Worm (Caenorhabditis elegans): ENCODE results near the gene gnrr-5.

gnrr-5 gene

DNA sequence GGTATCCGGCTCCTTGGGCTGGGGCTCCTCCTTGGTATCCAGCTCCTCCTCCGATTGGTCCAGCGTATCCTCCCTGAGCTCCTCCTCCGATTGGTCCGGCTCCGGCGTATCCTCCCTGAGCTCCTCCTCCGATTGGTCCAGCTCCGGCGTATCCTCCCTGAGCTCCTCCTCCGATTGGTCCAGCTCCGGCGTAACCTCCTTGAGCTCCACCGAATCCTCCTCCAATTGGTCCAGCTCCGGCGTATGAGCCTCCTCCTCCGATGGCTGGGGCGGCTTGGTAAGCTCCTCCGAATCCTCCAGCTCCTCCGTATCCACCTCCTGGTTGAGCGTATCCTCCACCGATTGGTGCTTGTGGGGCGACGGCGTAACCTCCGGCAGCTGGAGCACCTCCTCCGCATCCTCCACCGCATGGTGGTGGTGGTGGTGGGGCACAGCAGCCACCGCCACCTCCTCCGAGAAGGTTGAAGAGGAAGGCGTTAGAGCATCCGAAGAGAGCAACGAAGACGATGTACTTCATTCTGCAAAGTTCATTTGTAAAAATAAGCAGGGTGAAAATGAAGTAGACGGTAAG lies 19.0 kb downstream of the gnrr-5 start, which contains the start of gene Y47D7A.13:
Gene Y47D7A.13, minus strand, starts transcription at position 517 of the 571 bp plus-strand sequence.
- TF ChIP-seq unc-55 (GFP tag; optimal IDR thresholded peaks at IDR 0.05) (no peak), Y55F3AM.14 (GFP tag; optimal IDR thresholded peaks at IDR 0.05) (no peak), nhr-12 (tag; optimal IDR thresholded peaks at IDR 0.05) (no peak), mdl-1 (tag; optimal IDR thresholded peaks at IDR 0.05) (no peak), blmp-1 (tag; optimal IDR thresholded peaks at IDR 0.05; ENCODE audit: insufficient read depth) (no peak), ceh-16 (tag; optimal IDR thresholded peaks at IDR 0.05) (no peak), fos-1 (tag; optimal IDR thresholded peaks at IDR 0.05) (no peak), elt-3 (tag; optimal IDR thresholded peaks at IDR 0.05) (no peak), unc-39 (tag; optimal IDR thresholded peaks at IDR 0.05) (no peak), nhr-21 (tag; optimal IDR thresholded peaks at IDR 0.05) (no peak), C34F6.9 (tag; optimal IDR thresholded peaks at IDR 0.05) (no peak), egl-27 (tag; optimal IDR thresholded peaks at IDR 0.05) (no peak), F13H6.1 (tag; optimal IDR thresholded peaks at IDR 0.05) (no peak)

DNA sequence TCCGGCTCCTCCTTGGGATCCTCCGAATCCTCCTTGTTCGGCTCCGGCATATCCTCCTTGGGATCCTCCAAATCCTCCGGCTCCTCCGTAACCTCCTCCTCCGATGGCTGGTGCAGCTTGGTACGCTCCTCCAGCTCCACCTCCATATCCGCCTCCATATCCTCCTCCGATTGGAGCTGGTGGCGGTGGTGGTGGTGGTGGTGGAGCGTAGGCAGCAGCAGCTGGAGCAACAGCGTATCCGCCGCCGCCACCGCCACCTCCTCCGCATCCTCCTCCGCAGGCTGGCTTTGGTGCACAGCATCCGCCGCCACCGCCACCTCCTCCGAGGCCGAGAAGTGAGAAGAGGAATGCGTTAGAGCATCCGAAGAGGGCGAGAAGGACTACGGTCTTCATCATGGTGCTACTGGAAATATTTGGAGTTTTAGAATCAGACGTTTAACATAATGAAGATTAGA lies 21.7 kb downstream of the gnrr-5 start, which contains the start of gene Y47D7A.15:
Gene Y47D7A.15, minus strand, starts transcription at position 405 of the 455 bp plus-strand sequence.
- TF ChIP-seq nhr-21 (tag; optimal IDR thresholded peaks at IDR 0.05) = no peak
- no peak for TF ChIP-seq aly-2 (tag; optimal IDR thresholded peaks at IDR 0.05)
- no peak for TF ChIP-seq unc-55 (GFP tag; optimal IDR thresholded peaks at IDR 0.05)
- no peak for TF ChIP-seq unc-39 (tag; optimal IDR thresholded peaks at IDR 0.05)
- no peak for TF ChIP-seq mdl-1 (tag; optimal IDR thresholded peaks at IDR 0.05)
- no peak for TF ChIP-seq nhr-11 (tag; optimal IDR thresholded peaks at IDR 0.05)
- TF ChIP-seq ztf-11 (tag; optimal IDR thresholded peaks at IDR 0.05) = no peak
- no peak for TF ChIP-seq gmeb-1 (tag; optimal IDR thresholded peaks at IDR 0.05)
- no peak for TF ChIP-seq egl-27 (tag; optimal IDR thresholded peaks at IDR 0.05)
- no peak for TF ChIP-seq nhr-12 (tag; optimal IDR thresholded peaks at IDR 0.05)
- no peak for TF ChIP-seq nhr-77 (tag; optimal IDR thresholded peaks at IDR 0.05)
- TF ChIP-seq fos-1 (tag; optimal IDR thresholded peaks at IDR 0.05) = no peak

DNA sequence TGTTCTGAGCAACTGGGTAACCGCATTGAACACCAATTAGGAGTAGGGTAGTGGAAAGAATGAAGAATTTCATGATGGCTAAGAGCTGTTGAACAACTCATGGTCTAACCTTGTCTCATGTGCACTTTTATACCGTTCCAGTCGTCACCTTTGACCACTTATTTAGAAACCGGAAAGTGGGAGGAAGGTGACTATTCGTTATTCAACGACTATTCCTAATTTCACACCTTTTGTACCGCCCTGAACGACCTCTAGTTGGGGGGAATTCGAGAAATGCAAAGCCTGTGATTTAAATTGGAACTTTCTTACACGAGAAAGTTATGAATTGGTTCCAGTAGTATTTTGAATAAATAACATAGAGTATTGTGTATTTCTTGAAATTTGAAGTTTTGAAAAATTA lies 25.0 kb downstream of the gnrr-5 start, which contains the start of gene Y47D7A.12:
Gene Y47D7A.12, minus strand, starts transcription at position 101 of the 400 bp plus-strand sequence.
- TF ChIP-seq nhr-129 (tag; optimal IDR thresholded peaks at IDR 0.05) = no peak
- TF ChIP-seq ztf-11 (tag; optimal IDR thresholded peaks at IDR 0.05) = no peak
- TF ChIP-seq skn-1 (tag; optimal IDR thresholded peaks at IDR 0.05) = no peak
- no peak for TF ChIP-seq nhr-21 (tag; optimal IDR thresholded peaks at IDR 0.05)
- no peak for TF ChIP-seq snpc-4 (tag; optimal IDR thresholded peaks at IDR 0.05)
- no peak for TF ChIP-seq sem-4 (tag; optimal IDR thresholded peaks at IDR 0.05)
- no peak for TF ChIP-seq nhr-6 (tag; optimal IDR thresholded peaks at IDR 0.05)
- TF ChIP-seq ama-1 (optimal IDR thresholded peaks at IDR 0.05) = no peak
- TF ChIP-seq nhr-237 (tag; optimal IDR thresholded peaks at IDR 0.05) = no peak
- no peak for TF ChIP-seq elt-3 (tag; optimal IDR thresholded peaks at IDR 0.05)

ce11 chrV:4428202-4428601 lies 26.3 kb downstream of the gnrr-5 start, which contains the start of gene Y47D7A.11:
TSS of gene Y47D7A.11 (minus strand) at chrV:4428302.
- TF ChIP-seq nhr-12 (tag; optimal IDR thresholded peaks at IDR 0.05) = no peak
- TF ChIP-seq lin-39 (tag; optimal IDR thresholded peaks at IDR 0.05) = no peak
- TF ChIP-seq blmp-1 (tag; optimal IDR thresholded peaks at IDR 0.05; ENCODE audit: insufficient read depth) = no peak
- TF ChIP-seq elt-3 (tag; optimal IDR thresholded peaks at IDR 0.05) = no peak
- no peak for TF ChIP-seq R02D3.7 (tag; optimal IDR thresholded peaks at IDR 0.05)
- TF ChIP-seq C34F6.9 (tag; optimal IDR thresholded peaks at IDR 0.05) = no peak
- no peak for TF ChIP-seq elt-1 (tag; optimal IDR thresholded peaks at IDR 0.05)
- TF ChIP-seq sem-4 (tag; optimal IDR thresholded peaks at IDR 0.05) = no peak
- no peak for TF ChIP-seq ceh-82 (tag; optimal IDR thresholded peaks at IDR 0.05)
- TF ChIP-seq ztf-4 (tag; optimal IDR thresholded peaks at IDR 0.05) = no peak
- no peak for TF ChIP-seq Y55F3AM.14 (GFP tag; optimal IDR thresholded peaks at IDR 0.05)
- no peak for TF ChIP-seq crh-2 (tag; optimal IDR thresholded peaks at IDR 0.05)
- TF ChIP-seq mdl-1 (tag; optimal IDR thresholded peaks at IDR 0.05) = no peak
- TF ChIP-seq lsy-2 (tag; optimal IDR thresholded peaks at IDR 0.05) = no peak
- TF ChIP-seq nhr-10 (tag; optimal IDR thresholded peaks at IDR 0.05) = no peak
- no peak for TF ChIP-seq dmd-4 (tag; optimal IDR thresholded peaks at IDR 0.05)
- no peak for TF ChIP-seq peb-1 (tag; optimal IDR thresholded peaks at IDR 0.05)
- TF ChIP-seq ztf-1 (GFP tag; conservative IDR thresholded peaks at IDR 0.05) = no peak
- TF ChIP-seq unc-55 (GFP tag; optimal IDR thresholded peaks at IDR 0.05) = no peak
- TF ChIP-seq nhr-129 (tag; optimal IDR thresholded peaks at IDR 0.05) = no peak
